Fruit fly (Drosophila melanogaster) whole organism, embryonic: Measurements from ENCODE around the gene Cht2.

Source experiments
- Abd-B ChIP-seq: fragments of 200-800 bp; sonication (Bioruptor generic); optimal IDR thresholded peaks from 2 replicates; lab custom pipeline; 2018; ENCODE audit warnings: missing biosample characterization, mild to moderate bottlenecking, missing genetic modification characterization, moderate library complexity
- Ada2b ChIP-seq: fragments of 200-800 bp; sonication (Bioruptor generic); IDR thresholded peaks from 2 replicates; pipeline ENCODE4 v1.3.6; 2022; ENCODE audit warnings: missing biosample characterization, missing genetic modification characterization
- Bteb2 ChIP-seq: fragments of 200-800 bp; sonication (Bioruptor generic); optimal IDR thresholded peaks from 2 replicates; lab custom pipeline; 2016; ENCODE audit warnings: missing biosample characterization, missing genetic modification characterization
- CG10267 ChIP-seq: fragments of 200-800 bp; sonication (Bioruptor generic); optimal IDR thresholded peaks from 2 replicates; lab custom pipeline; 2018; ENCODE audit warnings: missing biosample characterization, mild to moderate bottlenecking, missing genetic modification characterization, moderate library complexity
- CG10321 ChIP-seq: fragments of 200-800 bp; sonication (Bioruptor generic); IDR thresholded peaks from 2 replicates; pipeline ENCODE4 v1.3.6; 2022; ENCODE audit warnings: missing biosample characterization, missing genetic modification characterization
- CG11560 ChIP-seq: fragments of 200-800 bp; sonication (Bioruptor generic); IDR thresholded peaks from 3 replicates; pipeline ENCODE4 v1.3.6; 2022; ENCODE audit warnings: missing biosample characterization, missing genetic modification characterization
- CG13296 ChIP-seq: fragments of 200-800 bp; sonication (Bioruptor generic); optimal IDR thresholded peaks from 3 replicates; lab custom pipeline; 2018; ENCODE audit warnings: missing biosample characterization, mild to moderate bottlenecking, missing genetic modification characterization
- CG14014 ChIP-seq: fragments of 200-800 bp; sonication (Bioruptor generic); IDR thresholded peaks from 2 replicates; pipeline ENCODE4 v1.3.6; 2022; ENCODE audit warnings: missing biosample characterization, missing genetic modification characterization
- CG1603 ChIP-seq: fragments of 200-800 bp; sonication (Bioruptor generic); optimal IDR thresholded peaks from 2 replicates; lab custom pipeline; 2019; ENCODE audit warnings: missing biosample characterization, mild to moderate bottlenecking, missing genetic modification characterization, moderate library complexity
- CG16813 ChIP-seq: fragments of 200-800 bp; sonication (Bioruptor generic); IDR thresholded peaks from 3 replicates; pipeline ENCODE4 v1.3.6; 2022; ENCODE audit warnings: missing biosample characterization, missing genetic modification characterization; ENCODE audit not compliant: partially characterized antibody
- CG17328 ChIP-seq: fragments of 200-800 bp; sonication (Bioruptor generic); IDR thresholded peaks from 2 replicates; pipeline ENCODE4 v1.3.6; 2022; ENCODE audit warnings: missing biosample characterization, missing genetic modification characterization
- CG17361 ChIP-seq: fragments of 200-800 bp; sonication (Bioruptor generic); IDR thresholded peaks from 3 replicates; pipeline ENCODE4 v1.3.6; 2022; ENCODE audit warnings: missing biosample characterization, missing genetic modification characterization
- CG17568 ChIP-seq: fragments of 200-800 bp; sonication (Bioruptor generic); optimal IDR thresholded peaks from 2 replicates; lab custom pipeline; 2018; ENCODE audit warnings: missing biosample characterization, mild to moderate bottlenecking, missing genetic modification characterization, moderate library complexity
- CG34376 ChIP-seq: fragments of 200-800 bp; sonication (Bioruptor generic); optimal IDR thresholded peaks from 2 replicates; lab custom pipeline; 2018; ENCODE audit warnings: missing biosample characterization, mild to moderate bottlenecking, missing genetic modification characterization
- CG7928 ChIP-seq: fragments of 200-800 bp; sonication (Bioruptor generic); optimal IDR thresholded peaks from 2 replicates; lab custom pipeline; 2017; ENCODE audit warnings: missing biosample characterization, mild to moderate bottlenecking, missing genetic modification characterization
- CG9437 ChIP-seq: fragments of 200-800 bp; sonication (Bioruptor generic); optimal IDR thresholded peaks from 2 replicates; lab custom pipeline; 2018; ENCODE audit warnings: missing biosample characterization, mild to moderate bottlenecking, missing genetic modification characterization
- CoRest ChIP-seq: fragments of 200-800 bp; sonication (Bioruptor generic); optimal IDR thresholded peaks from 3 replicates; lab custom pipeline; 2018; ENCODE audit warnings: missing biosample characterization, mild to moderate bottlenecking, missing genetic modification characterization, moderate library complexity
- Deaf1 ChIP-seq: fragments of 200-800 bp; optimal IDR thresholded peaks from 3 replicates; lab custom pipeline; 2019; ENCODE audit warnings: missing biosample characterization, mild to moderate bottlenecking, missing genetic modification characterization, moderate library complexity
- Dek ChIP-seq: fragments of 200-800 bp; sonication (Bioruptor generic); optimal IDR thresholded peaks from 3 replicates; lab custom pipeline; 2019; ENCODE audit warnings: missing biosample characterization, mild to moderate bottlenecking, missing genetic modification characterization, moderate library complexity
- E2f2 ChIP-seq: fragments of 200-800 bp; sonication (Bioruptor generic); IDR thresholded peaks from 2 replicates; pipeline ENCODE4 v1.3.6; 2022; ENCODE audit warnings: missing biosample characterization, missing genetic modification characterization
- Ets65A ChIP-seq: fragments of 200-800 bp; sonication (Bioruptor generic); peaks from one replicate; lab custom pipeline; 2016; ENCODE audit warnings: missing biosample characterization, missing genetic modification characterization
- HHEX ChIP-seq: fragments of 200-800 bp; sonication (Bioruptor generic); optimal IDR thresholded peaks from 3 replicates; lab custom pipeline; 2017; ENCODE audit warnings: missing biosample characterization, mild to moderate bottlenecking, missing genetic modification characterization, missing genetic modification reagents
- HLH3B ChIP-seq: fragments of 200-800 bp; sonication (Bioruptor generic); IDR thresholded peaks from 2 replicates; pipeline ENCODE4 v1.3.6; 2022; ENCODE audit warnings: missing biosample characterization, missing genetic modification characterization
- Hand ChIP-seq: fragments of 200-800 bp; sonication (Bioruptor generic); optimal IDR thresholded peaks from 2 replicates; lab custom pipeline; 2017; ENCODE audit warnings: mild to moderate bottlenecking, missing biosample characterization, missing genetic modification reagents, missing genetic modification characterization
- Lhr ChIP-seq: fragments of 200-800 bp; sonication (Bioruptor generic); optimal IDR thresholded peaks from 3 replicates; lab custom pipeline; 2017; ENCODE audit warnings: mild to moderate bottlenecking, missing biosample characterization, missing genetic modification reagents, missing genetic modification characterization
- Lpt ChIP-seq: fragments of >200 bp; optimal IDR thresholded peaks from 2 replicates; lab custom pipeline; 2018; ENCODE audit warnings: missing biosample characterization, missing genetic modification characterization
- Nf-YB ChIP-seq: fragments of 200-800 bp; sonication (Bioruptor generic); optimal IDR thresholded peaks from 3 replicates; lab custom pipeline; 2019; ENCODE audit warnings: missing biosample characterization, mild to moderate bottlenecking, missing genetic modification characterization, moderate library complexity
- Nf-YC ChIP-seq: fragments of 200-800 bp; optimal IDR thresholded peaks from 3 replicates; lab custom pipeline; 2019; ENCODE audit warnings: missing biosample characterization, mild to moderate bottlenecking, missing genetic modification characterization, moderate library complexity
- Ptx1 ChIP-seq: fragments of 200-800 bp; sonication (Bioruptor generic); IDR thresholded peaks from 2 replicates; pipeline ENCODE4 v1.3.6; 2022; ENCODE audit warnings: missing biosample characterization, missing genetic modification characterization
- Scr ChIP-seq: fragments of 200-800 bp; sonication (Bioruptor generic); IDR thresholded peaks from 2 replicates; pipeline ENCODE4 v1.3.6; 2022; ENCODE audit warnings: missing biosample characterization, missing genetic modification characterization; ENCODE audit not compliant: partially characterized antibody
- Six4 ChIP-seq: fragments of 200-800 bp; sonication (Bioruptor generic); optimal IDR thresholded peaks from 2 replicates; lab custom pipeline; 2016; ENCODE audit warnings: missing biosample characterization, missing genetic modification characterization
- Trl ChIP-seq, 3 experiments: fragments of >200 bp in 2 of 3; fragments of 200-800 bp in 1 of 3; sonication (Bioruptor generic) in 1 of 3; optimal IDR thresholded peaks; 2 replicates in 1 of 3; 3 replicates in 2 of 3; lab custom pipeline; 2016 to 2017; ENCODE audit warnings: missing biosample characterization in 1 of 3, missing genetic modification characterization in 1 of 3
- Xrp1 ChIP-seq: fragments of 200-800 bp; sonication (Bioruptor generic); IDR thresholded peaks from 2 replicates; pipeline ENCODE4 v1.3.6; 2022; ENCODE audit warnings: missing biosample characterization, missing genetic modification characterization
- ab ChIP-seq: fragments of 200-800 bp; sonication (Bioruptor generic); optimal IDR thresholded peaks from 2 replicates; lab custom pipeline; 2016; ENCODE audit warnings: missing biosample characterization, missing genetic modification characterization
- cad ChIP-seq: fragments of >200 bp; optimal IDR thresholded peaks from 2 replicates; lab custom pipeline; 2017; ENCODE audit warnings: missing biosample characterization, missing genetic modification characterization
- cwo ChIP-seq: fragments of 200-800 bp; sonication (Bioruptor generic); optimal IDR thresholded peaks from 3 replicates; lab custom pipeline; 2017; ENCODE audit warnings: missing biosample characterization, missing genetic modification characterization, mild to moderate bottlenecking, moderate library complexity, missing genetic modification reagents
- grau ChIP-seq: fragments of 200-800 bp; optimal IDR thresholded peaks from 3 replicates; lab custom pipeline; 2019; ENCODE audit warnings: missing biosample characterization, mild to moderate bottlenecking, missing genetic modification characterization, moderate library complexity
- kni ChIP-seq: fragments of 200-800 bp; sonication (Bioruptor generic); optimal IDR thresholded peaks from 3 replicates; lab custom pipeline; 2017; ENCODE audit warnings: mild to moderate bottlenecking, missing biosample characterization, missing genetic modification reagents, missing genetic modification characterization
- mam ChIP-seq: fragments of 200-800 bp; sonication (Bioruptor generic); optimal IDR thresholded peaks from 3 replicates; lab custom pipeline; 2016; ENCODE audit warnings: missing biosample characterization, missing genetic modification characterization
- psq ChIP-seq: fragments of 200-800 bp; sonication (Bioruptor generic); optimal IDR thresholded peaks from 2 replicates; lab custom pipeline; 2017; ENCODE audit warnings: missing biosample characterization, missing genetic modification characterization
- pzg ChIP-seq: fragments of 200-800 bp; sonication (Bioruptor generic); optimal IDR thresholded peaks from 3 replicates; lab custom pipeline; 2018; ENCODE audit warnings: missing biosample characterization, mild to moderate bottlenecking, missing genetic modification characterization, moderate library complexity
- repo ChIP-seq: fragments of 200-800 bp; sonication (Bioruptor generic); optimal IDR thresholded peaks from 2 replicates; lab custom pipeline; 2016; ENCODE audit warnings: missing biosample characterization, missing genetic modification characterization
- shn ChIP-seq: fragments of 200-800 bp; sonication (Bioruptor generic); optimal IDR thresholded peaks from 3 replicates; lab custom pipeline; 2016; ENCODE audit warnings: missing biosample characterization, missing genetic modification characterization
- sima ChIP-seq: fragments of 200-800 bp; sonication (Bioruptor generic); optimal IDR thresholded peaks from 2 replicates; lab custom pipeline; 2016; ENCODE audit warnings: missing biosample characterization, missing genetic modification characterization
- slp2 ChIP-seq: fragments of 200-800 bp; sonication (Bioruptor generic); optimal IDR thresholded peaks from 2 replicates; lab custom pipeline; 2016; ENCODE audit warnings: missing biosample characterization, missing genetic modification characterization
- trem ChIP-seq: fragments of 200-800 bp; optimal IDR thresholded peaks from 3 replicates; lab custom pipeline; 2019; ENCODE audit warnings: missing biosample characterization, mild to moderate bottlenecking, missing genetic modification characterization, moderate library complexity
- unc-4 ChIP-seq: fragments of 200-800 bp; sonication (Bioruptor generic); IDR thresholded peaks from 2 replicates; pipeline ENCODE4 v1.3.6; 2022; ENCODE audit warnings: missing biosample characterization, missing genetic modification characterization; ENCODE audit not compliant: partially characterized antibody
- wdn ChIP-seq: fragments of 200-800 bp; sonication (Bioruptor generic); IDR thresholded peaks from 2 replicates; pipeline ENCODE4 v1.3.6; 2022; ENCODE audit warnings: missing biosample characterization, missing genetic modification characterization

The Cht2 gene

DNA sequence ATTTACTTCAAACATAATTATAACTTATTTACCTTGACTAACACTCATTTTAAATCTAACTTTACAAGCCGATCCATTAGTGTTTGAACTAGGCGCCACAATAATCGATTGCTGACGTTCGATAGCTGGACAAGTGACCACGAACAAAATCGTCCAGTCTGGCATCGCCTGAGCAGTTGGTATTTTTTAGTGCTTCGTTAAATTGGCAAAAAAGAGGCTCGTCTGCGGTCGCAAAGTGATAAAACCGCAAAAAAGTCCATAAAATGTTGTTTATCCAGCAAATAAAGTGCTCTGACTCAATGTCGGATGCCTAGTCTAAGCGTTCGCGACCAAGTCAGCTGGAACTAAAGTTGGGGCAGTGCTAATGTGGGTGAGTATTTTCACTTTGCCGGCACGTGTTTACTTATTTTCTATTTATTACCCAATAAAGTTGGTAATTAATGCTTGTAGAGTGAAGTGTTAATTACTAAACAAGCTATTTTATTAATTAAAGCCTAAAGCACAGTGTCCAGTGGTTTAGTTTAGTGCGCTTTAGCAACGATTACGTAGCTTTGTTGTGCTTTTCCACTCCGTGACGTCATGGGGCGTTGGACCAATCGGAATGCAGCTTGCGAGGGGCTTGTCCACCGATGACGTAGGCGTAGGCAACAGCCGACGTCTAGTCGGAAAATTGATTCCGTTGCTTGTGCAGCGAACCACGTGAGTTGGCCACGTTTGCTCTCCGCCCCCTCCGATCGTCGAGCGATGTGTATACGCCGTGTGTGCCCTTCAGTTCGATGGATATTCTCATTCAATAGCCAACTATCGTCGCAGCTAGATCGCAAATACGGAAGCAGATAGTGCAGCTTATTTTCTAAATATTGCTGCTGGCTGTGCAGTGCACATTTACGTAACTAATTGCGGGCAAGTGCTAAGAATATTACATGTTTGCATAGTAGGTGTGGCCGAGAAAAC, 17.1 kb downstream of the Cht2 start, which contains the start of gene Gk2 (continued):
- no peak for TF ChIP-seq CG13296 (GFP tag; lab: Kevin White, UChicago)
- no peak for TF ChIP-seq ab
- TF ChIP-seq Lpt (GFP tag; lab: Kevin White, UChicago), result no peak
- TF ChIP-seq HHEX (GFP tag; lab: Kevin White, UChicago), result no peak
- no peak for TF ChIP-seq Ada2b
- peak; percentile 7 for TF ChIP-seq CG10267 (tag; lab: Kevin White, UChicago)
- TF ChIP-seq CoRest (tag; lab: Kevin White, UChicago), result no peak
- no peak for TF ChIP-seq Six4 (GFP tag; lab: Kevin White, UChicago)
- TF ChIP-seq Scr (GFP tag; lab: Robert Waterston, UW), result peak; percentile 48
- no peak for TF ChIP-seq sima
- no peak for TF ChIP-seq wdn (GFP tag; lab: Robert Waterston, UW)
- TF ChIP-seq E2f2 (GFP tag; lab: Robert Waterston, UW), result peak; percentile 98
- peak; percentile 59 for TF ChIP-seq trem (tag; lab: Kevin White, UChicago)
- no peak for TF ChIP-seq Dek (tag; lab: Kevin White, UChicago)
- TF ChIP-seq CG10321 (GFP tag; lab: Robert Waterston, UW), result no peak
- peak; percentile 35 for TF ChIP-seq CG9437
- TF ChIP-seq Bteb2 (GFP tag; lab: Kevin White, UChicago), result no peak
- TF ChIP-seq repo, result no peak
- TF ChIP-seq slp2 (GFP tag; lab: Kevin White, UChicago), result no peak
- TF ChIP-seq cwo, result peak; percentile 80
- no peak for TF ChIP-seq Ets65A (GFP tag; lab: Kevin White, UChicago)
- TF ChIP-seq psq (GFP tag; lab: Kevin White, UChicago), result no peak
- TF ChIP-seq CG14014 (GFP tag; lab: Robert Waterston, UW), result no peak
- TF ChIP-seq shn (GFP tag; lab: Kevin White, UChicago), result no peak
- peak; percentile 56 for TF ChIP-seq CG16813 (GFP tag; lab: Robert Waterston, UW)
- no peak for TF ChIP-seq CG34376 (GFP tag; lab: Kevin White, UChicago)
- TF ChIP-seq HLH3B (GFP tag; lab: Robert Waterston, UW), result no peak
- TF ChIP-seq unc-4 (GFP tag; lab: Robert Waterston, UW), result peak; percentile 49; the same call in 1 of the 2 replicates
- TF ChIP-seq CG1603, result peak; percentile 69
- peak; percentile 82 for TF ChIP-seq Lhr
- no peak for TF ChIP-seq mam (GFP tag; lab: Kevin White, UChicago)
- no peak for TF ChIP-seq grau (tag; lab: Kevin White, UChicago)
- TF ChIP-seq CG7928 (GFP tag; lab: Kevin White, UChicago), result no peak
- 0 out of 2 replicates have a peak, but pooled peaks have one; percentile 13 for TF ChIP-seq CG17328 (GFP tag; lab: Robert Waterston, UW)
- TF ChIP-seq CG17361 (GFP tag; lab: Robert Waterston, UW), result peak; percentile 27; the same call in 1 of the 3 replicates
- TF ChIP-seq CG17568 (GFP tag; lab: Kevin White, UChicago), result no peak
- TF ChIP-seq Abd-B (GFP tag; lab: Kevin White, UChicago), result peak; percentile 44
- no peak for TF ChIP-seq Hand (GFP tag; lab: Kevin White, UChicago)
- TF ChIP-seq cad (GFP tag; lab: Kevin White, UChicago), result no peak
- TF ChIP-seq Ptx1 (GFP tag; lab: Robert Waterston, UW), result no peak
- TF ChIP-seq Deaf1, result peak; percentile 47
- no peak for TF ChIP-seq kni (GFP tag; lab: Kevin White, UChicago)
- TF ChIP-seq Nf-YB (GFP tag; lab: Kevin White, UChicago), result peak; percentile 96
- peak; percentile 86 for TF ChIP-seq pzg (GFP tag; lab: Kevin White, UChicago)
- no peak for TF ChIP-seq Trl (optimal IDR thresholded peaks at IDR 0.05; lab: Kevin White, UChicago)
- no peak for TF ChIP-seq Trl (GFP tag; optimal IDR thresholded peaks at IDR 0.05; lab: Kevin White, UChicago)
- TF ChIP-seq CG11560 (tag; lab: Robert Waterston, UW), result peak; percentile 70; the same call in 2 of the 3 replicates
- 0 out of 2 replicates have a peak, but pooled peaks have one; percentile 8 for TF ChIP-seq Xrp1 (GFP tag; lab: Robert Waterston, UW)
- TF ChIP-seq Nf-YC, result peak; percentile 96
